ENCODE assay signal across 5 fruit fly cellular contexts in genomic region chr3L:19634788-19635448, dm6.
A peak's percentile ranks its signal among the peaks of the same experiment; 100 is the strongest.
TF ChIP-seq lines count a peak whose summit lies in the region.

No protein-coding gene starts in this region.

- no peak for TF ChIP-seq CTCF in whole organism, embryonic (GFP tag; optimal IDR thresholded peaks at IDR 0.05; lab: Kevin White, UChicago)

TF ChIP-seq in whole organism, adult, 20 proteins besides CTCF, POLR2A, EP300 and RAD21 (continues in another document):
- TF ChIP-seq CG12768 (GFP tag; optimal IDR thresholded peaks at IDR 0.05; lab: Kevin White, UChicago) = peak; percentile 28
- TF ChIP-seq CG5204 (GFP tag; optimal IDR thresholded peaks at IDR 0.05; lab: Kevin White, UChicago) = peak; percentile 13
- peak; percentile 36 for TF ChIP-seq Hr96 (GFP tag; optimal IDR thresholded peaks at IDR 0.05; lab: Kevin White, UChicago)
- no peak for TF ChIP-seq cnc (optimal IDR thresholded peaks at IDR 0.05; lab: Kevin White, UChicago)
- TF ChIP-seq tj (GFP tag; optimal IDR thresholded peaks at IDR 0.05; lab: Kevin White, UChicago) = peak; percentile 65
- no peak for TF ChIP-seq cic (GFP tag; optimal IDR thresholded peaks at IDR 0.05; lab: Kevin White, UChicago)
- no peak for TF ChIP-seq ovo (GFP tag; optimal IDR thresholded peaks at IDR 0.05; lab: Kevin White, UChicago)
- no peak for TF ChIP-seq toe (GFP tag; optimal IDR thresholded peaks at IDR 0.05; lab: Kevin White, UChicago)
- TF ChIP-seq bab1 (GFP tag; optimal IDR thresholded peaks at IDR 0.05; lab: Kevin White, UChicago) = peak; percentile 87
- TF ChIP-seq kay (GFP tag; lab: Kevin White, UChicago; ENCODE audit: borderline replicate concordance) = peak; percentile 69
- peak; percentile 41 for TF ChIP-seq CG11617 (GFP tag; optimal IDR thresholded peaks at IDR 0.05; lab: Kevin White, UChicago)
- peak; percentile 90 for TF ChIP-seq CG14711 (tag; optimal IDR thresholded peaks at IDR 0.05; lab: Kevin White, UChicago)
- TF ChIP-seq Crg-1 (GFP tag; optimal IDR thresholded peaks at IDR 0.05; lab: Kevin White, UChicago) = no peak
- TF ChIP-seq Clk (GFP tag; optimal IDR thresholded peaks at IDR 0.05; lab: Kevin White, UChicago) = no peak
- TF ChIP-seq CG7045 (GFP tag; optimal IDR thresholded peaks at IDR 0.05; lab: Kevin White, UChicago) = peak; percentile 75
- no peak for TF ChIP-seq Mnt (GFP tag; optimal IDR thresholded peaks at IDR 0.05; lab: Kevin White, UChicago)
- TF ChIP-seq pad (GFP tag; optimal IDR thresholded peaks at IDR 0.05; lab: Kevin White, UChicago) = peak; percentile 29
- TF ChIP-seq CG33017 (tag; optimal IDR thresholded peaks at IDR 0.05; lab: Kevin White, UChicago) = peak; percentile 71

TF ChIP-seq in whole organism, embryonic, 481 proteins besides CTCF, POLR2A, EP300 and RAD21 (continues in another document):
- TF ChIP-seq fd96Cb (tag; optimal IDR thresholded peaks at IDR 0.05; lab: Kevin White, UChicago) = peak; percentile 81
- TF ChIP-seq Camta (GFP tag; optimal IDR thresholded peaks at IDR 0.05; lab: Kevin White, UChicago) = peak; percentile 38
- no peak for TF ChIP-seq CG4282 (GFP tag; optimal IDR thresholded peaks at IDR 0.05; lab: Kevin White, UChicago)
- peak; percentile 83 for TF ChIP-seq Sox100B (GFP tag; optimal IDR thresholded peaks at IDR 0.05; lab: Kevin White, UChicago)
- no peak for TF ChIP-seq ase (GFP tag; IDR thresholded peaks at IDR 0.05; lab: Robert Waterston, UW)
- TF ChIP-seq so (GFP tag; IDR thresholded peaks at IDR 0.05; lab: Robert Waterston, UW) = no peak
- no peak for TF ChIP-seq Pdp1 (GFP tag; optimal IDR thresholded peaks at IDR 0.05; lab: Kevin White, UChicago)
- TF ChIP-seq CG14441 (GFP tag; IDR thresholded peaks at IDR 0.05; lab: Robert Waterston, UW) = no peak; the same call in 1 of the 2 replicates
- TF ChIP-seq pzg (GFP tag; optimal IDR thresholded peaks at IDR 0.05; lab: Kevin White, UChicago) = no peak
- TF ChIP-seq CG7556 (GFP tag; optimal IDR thresholded peaks at IDR 0.05; lab: Kevin White, UChicago) = peak; percentile 84
- 0 out of 3 replicates have a peak, but pooled peaks have one; percentile 12 for TF ChIP-seq CG6175 (GFP tag; IDR thresholded peaks at IDR 0.05; lab: Robert Waterston, UW)
- TF ChIP-seq lov (optimal IDR thresholded peaks at IDR 0.05; lab: Kevin White, UChicago) = no peak
- no peak for TF ChIP-seq lov (GFP tag; IDR thresholded peaks at IDR 0.05; lab: Robert Waterston, UW)
- no peak for TF ChIP-seq CG42726 (GFP tag; IDR thresholded peaks at IDR 0.05; lab: Robert Waterston, UW; ENCODE audit: partially characterized antibody)
- TF ChIP-seq lmd (GFP tag; IDR thresholded peaks at IDR 0.05; lab: Robert Waterston, UW) = peak; percentile 81; the same call in 1 of the 2 replicates
- no peak for TF ChIP-seq dati (GFP tag; IDR thresholded peaks at IDR 0.05; lab: Robert Waterston, UW)
- no peak for TF ChIP-seq p53 (GFP tag; optimal IDR thresholded peaks at IDR 0.05; lab: Kevin White, UChicago)
- TF ChIP-seq CG10431 (GFP tag; optimal IDR thresholded peaks at IDR 0.05; lab: Kevin White, UChicago) = no peak
- TF ChIP-seq jing (GFP tag; optimal IDR thresholded peaks at IDR 0.05; lab: Kevin White, UChicago) = no peak

TF ChIP-seq in whole organism, prepupa, 60 proteins besides CTCF, POLR2A, EP300 and RAD21 (continues in another document):
- TF ChIP-seq topi (GFP tag; optimal IDR thresholded peaks at IDR 0.05; lab: Kevin White, UChicago) (peak; percentile 47), Gug (GFP tag; IDR thresholded peaks at IDR 0.05; lab: Robert Waterston, UW) (peak; percentile 79), Sox15 (GFP tag; optimal IDR thresholded peaks at IDR 0.05; lab: Kevin White, UChicago) (peak; percentile 21), CG1621 (tag; optimal IDR thresholded peaks at IDR 0.05; lab: Kevin White, UChicago) (no peak), svp (GFP tag; lab: Kevin White, UChicago) (peak; percentile 86), CG10669 (GFP tag; optimal IDR thresholded peaks at IDR 0.05; lab: Kevin White, UChicago) (peak; percentile 51), salr (GFP tag; optimal IDR thresholded peaks at IDR 0.05; lab: Kevin White, UChicago) (peak in 1 of 2 experiments; percentile 90), Sox14 (GFP tag; optimal IDR thresholded peaks at IDR 0.05; lab: Kevin White, UChicago) (peak; percentile 10), CG10631 (GFP tag; optimal IDR thresholded peaks at IDR 0.05; lab: Kevin White, UChicago) (peak; percentile 84), lz (GFP tag; optimal IDR thresholded peaks at IDR 0.05; lab: Kevin White, UChicago) (peak; percentile 9), net (GFP tag; optimal IDR thresholded peaks at IDR 0.05; lab: Kevin White, UChicago) (peak; percentile 54), pdm3 (GFP tag; optimal IDR thresholded peaks at IDR 0.05; lab: Kevin White, UChicago) (peak; percentile 52), Lpt (GFP tag; optimal IDR thresholded peaks at IDR 0.05; lab: Kevin White, UChicago) (peak; percentile 88), CG11762 (GFP tag; optimal IDR thresholded peaks at IDR 0.05; lab: Kevin White, UChicago; ENCODE audit: insufficient read depth) (peak; percentile 56), Hr38 (GFP tag; optimal IDR thresholded peaks at IDR 0.05; lab: Kevin White, UChicago) (no peak), CG8632 (GFP tag; optimal IDR thresholded peaks at IDR 0.05; lab: Kevin White, UChicago) (peak; percentile 72), Ets96B (tag; optimal IDR thresholded peaks at IDR 0.05; lab: Kevin White, UChicago) (peak; percentile 81), ss (GFP tag; optimal IDR thresholded peaks at IDR 0.05; lab: Kevin White, UChicago) (peak; percentile 57 to 81), CG11902 (GFP tag; optimal IDR thresholded peaks at IDR 0.05; lab: Kevin White, UChicago) (peak; percentile 16)

TF ChIP-seq in whole organism, pupa, 21 proteins besides CTCF, POLR2A, EP300 and RAD21:
- TF ChIP-seq CG34367 (tag; optimal IDR thresholded peaks at IDR 0.05; lab: Kevin White, UChicago) (peak; percentile 75), rn (GFP tag; IDR thresholded peaks at IDR 0.05; lab: Robert Waterston, UW) (peak; percentile 53; the same call in 1 of the 2 replicates), fd96Ca (GFP tag; IDR thresholded peaks at IDR 0.05; lab: Robert Waterston, UW) (no peak), Pif1A (GFP tag; optimal IDR thresholded peaks at IDR 0.05; lab: Kevin White, UChicago) (peak; percentile 31), EcR (GFP tag; optimal IDR thresholded peaks at IDR 0.05; lab: Kevin White, UChicago) (no peak), CG15710 (tag; optimal IDR thresholded peaks at IDR 0.05; lab: Kevin White, UChicago) (peak; percentile 86), CG4496 (GFP tag; IDR thresholded peaks at IDR 0.05; lab: Robert Waterston, UW) (peak; percentile 61; the same call in 2 of the 3 replicates), CG10348 (GFP tag; IDR thresholded peaks at IDR 0.05; lab: Robert Waterston, UW) (peak; percentile 40; the same call in 1 of the 2 replicates), D1 (tag; optimal IDR thresholded peaks at IDR 0.05; lab: Kevin White, UChicago) (peak; percentile 99), Ets98B (GFP tag; IDR thresholded peaks at IDR 0.05; lab: Robert Waterston, UW) (no peak), Snoo (tag; optimal IDR thresholded peaks at IDR 0.05; lab: Kevin White, UChicago) (peak; percentile 57), CG13204 (GFP tag; optimal IDR thresholded peaks at IDR 0.05; lab: Kevin White, UChicago) (peak; percentile 58), Pif1B (GFP tag; optimal IDR thresholded peaks at IDR 0.05; lab: Kevin White, UChicago) (no peak), CG32121 (GFP tag; IDR thresholded peaks at IDR 0.05; lab: Robert Waterston, UW) (peak; percentile 77), CG12605 (GFP tag; IDR thresholded peaks at IDR 0.05; lab: Robert Waterston, UW) (peak; percentile 81), CG8301 (tag; optimal IDR thresholded peaks at IDR 0.05; lab: Kevin White, UChicago) (peak; percentile 86), gl (tag; optimal IDR thresholded peaks at IDR 0.05; lab: Kevin White, UChicago) (peak; percentile 84), CG9948 (tag; optimal IDR thresholded peaks at IDR 0.05; lab: Kevin White, UChicago) (peak; percentile 97), CG8159 (tag; optimal IDR thresholded peaks at IDR 0.05; lab: Kevin White, UChicago) (peak; percentile 96), CG17806 (tag; optimal IDR thresholded peaks at IDR 0.05; lab: Kevin White, UChicago) (peak; percentile 86), CG14655 (GFP tag; optimal IDR thresholded peaks at IDR 0.05; lab: Kevin White, UChicago) (peak; percentile 85)

TF ChIP-seq in whole organism, wandering third instar larva, 38 proteins besides CTCF, POLR2A, EP300 and RAD21:
- TF ChIP-seq Dfd (GFP tag; optimal IDR thresholded peaks at IDR 0.05; lab: Kevin White, UChicago) = peak; percentile 75
- no peak for TF ChIP-seq br (GFP tag; optimal IDR thresholded peaks at IDR 0.05; lab: Kevin White, UChicago)
- TF ChIP-seq N (GFP tag; optimal IDR thresholded peaks at IDR 0.05; lab: Kevin White, UChicago) = no peak
- no peak for TF ChIP-seq GATAd (GFP tag; optimal IDR thresholded peaks at IDR 0.05; lab: Kevin White, UChicago)
- TF ChIP-seq h (GFP tag; optimal IDR thresholded peaks at IDR 0.05; lab: Kevin White, UChicago) = peak; percentile 32
- no peak for TF ChIP-seq Hnf4 (GFP tag; optimal IDR thresholded peaks at IDR 0.05; lab: Kevin White, UChicago)
- TF ChIP-seq brk (GFP tag; optimal IDR thresholded peaks at IDR 0.05; lab: Kevin White, UChicago) = peak; percentile 33
- peak; percentile 84 for TF ChIP-seq Sp1 (GFP tag; optimal IDR thresholded peaks at IDR 0.05; lab: Kevin White, UChicago)
- TF ChIP-seq Rel (GFP tag; optimal IDR thresholded peaks at IDR 0.05; lab: Kevin White, UChicago) = no peak
- TF ChIP-seq Rel (tag; optimal IDR thresholded peaks at IDR 0.05; lab: Kevin White, UChicago) = peak; percentile 14
- TF ChIP-seq rgr (GFP tag; optimal IDR thresholded peaks at IDR 0.05; lab: Kevin White, UChicago) = peak; percentile 31
- no peak for TF ChIP-seq Abd-B (GFP tag; optimal IDR thresholded peaks at IDR 0.05; lab: Kevin White, UChicago)
- TF ChIP-seq tai (GFP tag; optimal IDR thresholded peaks at IDR 0.05; lab: Kevin White, UChicago) = peak; percentile 25
- peak; percentile 63 for TF ChIP-seq fru (GFP tag; optimal IDR thresholded peaks at IDR 0.05; lab: Kevin White, UChicago)
- peak; percentile 91 for TF ChIP-seq psq (GFP tag; optimal IDR thresholded peaks at IDR 0.05; lab: Kevin White, UChicago)
- TF ChIP-seq OdsH (GFP tag; optimal IDR thresholded peaks at IDR 0.05; lab: Kevin White, UChicago) = peak; percentile 57
- peak; percentile 63 for TF ChIP-seq HLH106 (tag; optimal IDR thresholded peaks at IDR 0.05; lab: Kevin White, UChicago)
- TF ChIP-seq woc (GFP tag; optimal IDR thresholded peaks at IDR 0.05; lab: Kevin White, UChicago) = peak; percentile 11
- TF ChIP-seq foxo (GFP tag; optimal IDR thresholded peaks at IDR 0.05; lab: Kevin White, UChicago) = peak in 1 of 2 experiments; percentile 78
